Worm (Caenorhabditis elegans) whole organism, L1 larva: Measurements from ENCODE around the gene lido-2.

ENCODE experiments used
- C04F5.9 ChIP-seq: sonication (generic microtip); optimal IDR thresholded peaks from 2 replicates; lab custom pipeline; 2016; ENCODE audit warnings: missing genetic modification characterization, missing compliant biosample characterization
- C16A3.4 ChIP-seq: fragments of 150-350 bp; optimal IDR thresholded peaks from 2 replicates; lab custom pipeline; 2014; ENCODE audit warnings: missing biosample characterization, missing genetic modification characterization
- C34B4.2 ChIP-seq: sonication (generic microtip); optimal IDR thresholded peaks from 2 replicates; lab custom pipeline; 2017; ENCODE audit warnings: mild to moderate bottlenecking, missing genetic modification characterization, missing compliant biosample characterization
- F16B12.6 ChIP-seq: fragments of 150-350 bp; optimal IDR thresholded peaks from 2 replicates; lab custom pipeline; 2014; ENCODE audit warnings: missing biosample characterization, missing genetic modification characterization
- aha-1 ChIP-seq: fragments of 150-350 bp; optimal IDR thresholded peaks from 2 replicates; lab custom pipeline; 2014; ENCODE audit warnings: missing biosample characterization, missing genetic modification characterization
- alr-1 ChIP-seq: fragments of 200-800 bp; sonication (Bioruptor generic); optimal IDR thresholded peaks from 2 replicates; lab custom pipeline; 2018; ENCODE audit warnings: borderline replicate concordance, mild to moderate bottlenecking, missing genetic modification characterization, missing compliant biosample characterization
- ceh-63 ChIP-seq: fragments of 200-800 bp; sonication (Bioruptor generic); optimal IDR thresholded peaks from 2 replicates; lab custom pipeline; 2018; ENCODE audit warnings: mild to moderate bottlenecking, missing genetic modification characterization, missing compliant biosample characterization
- ceh-82 ChIP-seq, 3 experiments: fragments of 150-350 bp in 1 of 3; sonication (generic microtip) in 2 of 3; optimal IDR thresholded peaks; 2 replicates each; lab custom pipeline; 2014 to 2017; ENCODE audit warnings: missing biosample characterization in 3 of 3, missing genetic modification characterization in 3 of 3
- dpl-1 ChIP-seq, 3 experiments: fragments of 150-350 bp in 2 of 3; sonication (generic microtip) in 1 of 3; optimal IDR thresholded peaks; 2 replicates each; lab custom pipeline; 2014 to 2017; ENCODE audit warnings: missing biosample characterization in 3 of 3, missing genetic modification characterization in 3 of 3, missing genetic modification reagents in 3 of 3
- dsc-1 ChIP-seq: sonication (generic microtip); optimal IDR thresholded peaks from 2 replicates; lab custom pipeline; 2016; ENCODE audit warnings: mild to moderate bottlenecking, missing genetic modification characterization, missing compliant biosample characterization
- efl-1 ChIP-seq, 4 experiments: fragments of 150-350 bp; optimal IDR thresholded peaks in 3 of 4; peaks in 1 of 4; 1 replicate in 1 of 4; 2 replicates in 3 of 4; lab custom pipeline; 2014; ENCODE audit warnings: missing biosample characterization in 2 of 4, missing genetic modification characterization in 2 of 4, missing genetic modification reagents in 2 of 4
- egl-13 ChIP-seq: sonication (generic microtip); optimal IDR thresholded peaks from 2 replicates; lab custom pipeline; 2016; ENCODE audit warnings: missing genotype, missing genetic modification reagents, missing genetic modification characterization, missing compliant biosample characterization
- egl-27 ChIP-seq, 2 experiments: fragments of 150-350 bp in 1 of 2; sonication (generic microtip); optimal IDR thresholded peaks; 3 replicates each; lab custom pipeline; 2017 to 2018; ENCODE audit warnings: missing biosample characterization in 2 of 2, missing genetic modification characterization in 2 of 2, missing genetic modification reagents in 2 of 2
- elt-3 ChIP-seq, 6 experiments: fragments of 150-350 bp in 1 of 6; sonication (generic microtip); optimal IDR thresholded peaks; 2 replicates each; lab custom pipeline; 2017 to 2018; ENCODE audit warnings: missing biosample characterization in 6 of 6, missing genetic modification characterization in 6 of 6, inconsistent platforms in 1 of 6
- ets-5 ChIP-seq: fragments of 200-800 bp; sonication (Bioruptor generic); IDR thresholded peaks from 2 replicates; pipeline ENCODE4 v1.3.6; 2022; ENCODE audit warnings: missing genetic modification characterization, missing compliant biosample characterization
- fos-1 ChIP-seq: fragments of 150-350 bp; optimal IDR thresholded peaks from 2 replicates; lab custom pipeline; 2014; ENCODE audit warnings: missing biosample characterization, missing genetic modification characterization
- grh-1 ChIP-seq: fragments of 200-800 bp; sonication (Bioruptor generic); IDR thresholded peaks from 2 replicates; pipeline ENCODE4 v1.3.6; 2022; ENCODE audit warnings: missing genetic modification reagents, missing genetic modification characterization, missing compliant biosample characterization
- hlh-17 ChIP-seq: fragments of 200-800 bp; sonication (Bioruptor generic); optimal IDR thresholded peaks from 2 replicates; lab custom pipeline; 2018; ENCODE audit warnings: missing genetic modification characterization, mild to moderate bottlenecking, missing compliant biosample characterization, moderate library complexity, borderline replicate concordance
- hlh-4 ChIP-seq: sonication (generic microtip); optimal IDR thresholded peaks from 2 replicates; lab custom pipeline; 2016; ENCODE audit warnings: mild to moderate bottlenecking, missing genetic modification characterization, missing compliant biosample characterization
- jun-1 ChIP-seq: fragments of 150-350 bp; optimal IDR thresholded peaks from 2 replicates; lab custom pipeline; 2014; ENCODE audit warnings: missing biosample characterization, missing genetic modification reagents, missing genetic modification characterization
- lin-13 ChIP-seq: fragments of 150-350 bp; optimal IDR thresholded peaks from 2 replicates; lab custom pipeline; 2014; ENCODE audit warnings: missing biosample characterization, missing genetic modification reagents, missing genetic modification characterization
- lin-35 ChIP-seq, 2 experiments: fragments of 150-350 bp; optimal IDR thresholded peaks; 2 replicates each; lab custom pipeline; 2014; ENCODE audit warnings: missing biosample characterization in 2 of 2, missing genetic modification characterization in 2 of 2, missing genetic modification reagents in 2 of 2
- lir-3 ChIP-seq: sonication (generic microtip); optimal IDR thresholded peaks from 2 replicates; lab custom pipeline; 2016; ENCODE audit warnings: mild to moderate bottlenecking, missing genetic modification characterization, moderate library complexity, missing compliant biosample characterization; ENCODE audit not compliant: poor library complexity
- lsy-2 ChIP-seq, 2 experiments: fragments of 150-350 bp; optimal IDR thresholded peaks; 2 replicates each; lab custom pipeline; 2014; ENCODE audit warnings: missing biosample characterization in 2 of 2, missing genetic modification characterization in 2 of 2
- mab-9 ChIP-seq: fragments of 200-800 bp; sonication (Bioruptor generic); IDR thresholded peaks from 2 replicates; pipeline ENCODE4 v1.3.6; 2022; ENCODE audit warnings: missing genetic modification reagents, missing genetic modification characterization, missing compliant biosample characterization
- mdl-1 ChIP-seq, 2 experiments: fragments of 150-350 bp; optimal IDR thresholded peaks; 2 replicates each; lab custom pipeline; 2014 to 2017; ENCODE audit warnings: missing biosample characterization in 2 of 2, missing genetic modification characterization in 2 of 2, inconsistent platforms in 1 of 2
- mef-2 ChIP-seq: fragments of 150-350 bp; optimal IDR thresholded peaks from 2 replicates; lab custom pipeline; 2014; ENCODE audit warnings: missing biosample characterization, missing genetic modification characterization
- nhr-11 ChIP-seq: fragments of 150-350 bp; optimal IDR thresholded peaks from 2 replicates; lab custom pipeline; 2014; ENCODE audit warnings: missing biosample characterization, missing genetic modification characterization
- nhr-12 ChIP-seq: sonication (generic microtip); optimal IDR thresholded peaks from 2 replicates; lab custom pipeline; 2017; ENCODE audit warnings: missing biosample characterization, missing genetic modification characterization
- nhr-19 ChIP-seq: fragments of 200-800 bp; sonication (Bioruptor generic); conservative IDR thresholded peaks from 2 replicates; pipeline ENCODE4 v1.3.6; 2022; ENCODE audit warnings: missing genetic modification characterization, missing compliant biosample characterization
- nhr-237 ChIP-seq: fragments of 150-350 bp; optimal IDR thresholded peaks from 2 replicates; lab custom pipeline; 2014; ENCODE audit warnings: missing biosample characterization, missing genetic modification characterization
- nhr-28 ChIP-seq: fragments of 150-350 bp; optimal IDR thresholded peaks from 2 replicates; lab custom pipeline; 2014; ENCODE audit warnings: missing biosample characterization, missing genetic modification characterization
- nhr-47 ChIP-seq: sonication (generic microtip); optimal IDR thresholded peaks from 2 replicates; lab custom pipeline; 2016; ENCODE audit warnings: mild to moderate bottlenecking, missing genetic modification characterization, moderate library complexity, missing compliant biosample characterization
- nhr-71 ChIP-seq: sonication (generic microtip); optimal IDR thresholded peaks from 2 replicates; lab custom pipeline; 2016; ENCODE audit warnings: mild to moderate bottlenecking, missing genetic modification characterization, moderate library complexity, missing compliant biosample characterization
- nhr-76 ChIP-seq: sonication (generic microtip); optimal IDR thresholded peaks from 2 replicates; lab custom pipeline; 2017; ENCODE audit warnings: missing biosample characterization, missing genetic modification characterization
- nhr-90 ChIP-seq: sonication (generic microtip); optimal IDR thresholded peaks from 2 replicates; lab custom pipeline; 2016; ENCODE audit warnings: mild to moderate bottlenecking, missing genetic modification characterization, missing compliant biosample characterization; ENCODE audit not compliant: poor library complexity
- pag-3 ChIP-seq: sonication (generic microtip); optimal IDR thresholded peaks from 2 replicates; lab custom pipeline; 2017; ENCODE audit warnings: missing genetic modification characterization, mild to moderate bottlenecking, missing compliant biosample characterization, antibody characterized with exemption, borderline replicate concordance; ENCODE audit not compliant: insufficient read depth
- pqm-1 ChIP-seq: sonication (generic microtip); optimal IDR thresholded peaks from 3 replicates; lab custom pipeline; 2017; ENCODE audit warnings: missing biosample characterization, missing genetic modification characterization
- skn-1 ChIP-seq: fragments of 150-350 bp; optimal IDR thresholded peaks from 2 replicates; lab custom pipeline; 2014; ENCODE audit warnings: missing biosample characterization, missing genetic modification characterization
- snu-23 ChIP-seq: sonication (generic microtip); optimal IDR thresholded peaks from 2 replicates; lab custom pipeline; 2016; ENCODE audit warnings: missing genetic modification characterization, missing compliant biosample characterization
- sup-37 ChIP-seq: fragments of 200-800 bp; sonication (Bioruptor generic); optimal IDR thresholded peaks from 2 replicates; lab custom pipeline; 2018; ENCODE audit warnings: mild to moderate bottlenecking, missing genetic modification characterization, missing compliant biosample characterization
- tbx-2 ChIP-seq: sonication (generic microtip); optimal IDR thresholded peaks from 2 replicates; lab custom pipeline; 2016; ENCODE audit warnings: missing genetic modification characterization, missing compliant biosample characterization
- tlp-1 ChIP-seq: fragments of 150-350 bp; optimal IDR thresholded peaks from 2 replicates; lab custom pipeline; 2014; ENCODE audit warnings: missing biosample characterization, missing genetic modification characterization
- unc-130 ChIP-seq: fragments of 150-350 bp; optimal IDR thresholded peaks from 2 replicates; lab custom pipeline; 2017; ENCODE audit warnings: missing biosample characterization, missing genetic modification characterization, inconsistent platforms
- unc-30 ChIP-seq: sonication (generic microtip); optimal IDR thresholded peaks from 2 replicates; lab custom pipeline; 2017; ENCODE audit warnings: missing biosample characterization, missing genetic modification characterization
- unc-98 ChIP-seq: fragments of 200-800 bp; sonication (Bioruptor generic); IDR thresholded peaks from 2 replicates; pipeline ENCODE4 v1.3.6; 2022; ENCODE audit warnings: missing genetic modification characterization, missing compliant biosample characterization
- vab-15 ChIP-seq: sonication (generic microtip); optimal IDR thresholded peaks from 2 replicates; lab custom pipeline; 2017; ENCODE audit warnings: missing genotype, mild to moderate bottlenecking, missing genetic modification characterization, missing compliant biosample characterization
- xbp-1 ChIP-seq: sonication (generic microtip); optimal IDR thresholded peaks from 2 replicates; lab custom pipeline; 2016; ENCODE audit warnings: missing genetic modification characterization, missing compliant biosample characterization
- zip-4 ChIP-seq: fragments of 200-800 bp; sonication (Bioruptor generic); optimal IDR thresholded peaks from 2 replicates; lab custom pipeline; 2018; ENCODE audit warnings: mild to moderate bottlenecking, missing genetic modification characterization, moderate library complexity, missing compliant biosample characterization
- ztf-11 ChIP-seq, 2 experiments: sonication (generic microtip); optimal IDR thresholded peaks; 2 replicates each; lab custom pipeline; 2016 to 2017; ENCODE audit warnings: missing genetic modification characterization in 2 of 2, missing biosample characterization in 1 of 2, missing compliant biosample characterization in 1 of 2
- ztf-4 ChIP-seq: fragments of 150-350 bp; optimal IDR thresholded peaks from 2 replicates; lab custom pipeline; 2014; ENCODE audit warnings: missing biosample characterization, missing genetic modification characterization

The lido-2 gene

ce11 chrX:17063749-17064252 lies 36.8 kb downstream of the lido-2 start (continued):
- TF ChIP-seq mab-9, result no peak
- no peak for TF ChIP-seq jun-1 (tag; lab: Kevin White, UChicago)
- TF ChIP-seq nhr-90 (tag; lab: Kevin White, UChicago), result peak; percentile 80
- TF ChIP-seq ets-5 (GFP tag; lab: Robert Waterston, UW), result no peak
- no peak for TF ChIP-seq pag-3 (tag; lab: Kevin White, UChicago)
- peak in 1 of 2 experiments; percentile 80 for TF ChIP-seq lin-35 (GFP tag; optimal IDR thresholded peaks at IDR 0.05; lab: Kevin White, UChicago)
- TF ChIP-seq aha-1 (tag; lab: Kevin White, UChicago), result no peak
- peak in 1 of 3 experiments; percentile 30 for TF ChIP-seq dpl-1 (GFP tag; optimal IDR thresholded peaks at IDR 0.05; lab: Kevin White, UChicago)
- TF ChIP-seq lir-3 (tag; lab: Kevin White, UChicago), result peak; percentile 38
- no peak for TF ChIP-seq pqm-1 (tag; lab: Kevin White, UChicago)
- no peak for TF ChIP-seq efl-1 (optimal IDR thresholded peaks at IDR 0.05; lab: Kevin White, UChicago)
- peak in 1 of 2 experiments; percentile 92 for TF ChIP-seq efl-1 (GFP tag; optimal IDR thresholded peaks at IDR 0.05 in 1 of 2; lab: Kevin White, UChicago)
- TF ChIP-seq grh-1 (GFP tag; lab: Robert Waterston, UW), result no peak
- TF ChIP-seq nhr-19 (GFP tag; lab: Robert Waterston, UW), result peak; percentile 80
- peak; percentile 39 for TF ChIP-seq lin-13 (GFP tag; lab: Kevin White, UChicago)
- no peak for TF ChIP-seq nhr-76 (tag; lab: Kevin White, UChicago)
- no peak for TF ChIP-seq hlh-4 (tag; lab: Kevin White, UChicago)
- peak; percentile 46 for TF ChIP-seq nhr-47
- no peak for TF ChIP-seq tlp-1
- no peak for TF ChIP-seq C34B4.2
- TF ChIP-seq elt-3 (tag; optimal IDR thresholded peaks at IDR 0.05; lab: Kevin White, UChicago), result peak in 4 of 6 experiments; percentile 40 to 94 (median 65)
- TF ChIP-seq nhr-12 (tag; lab: Kevin White, UChicago), result no peak
- no peak for TF ChIP-seq nhr-11 (tag; lab: Kevin White, UChicago)
- TF ChIP-seq egl-13 (tag; lab: Kevin White, UChicago), result no peak
- peak; percentile 69 for TF ChIP-seq unc-130
- TF ChIP-seq C04F5.9, result no peak
- TF ChIP-seq ztf-11 (tag; optimal IDR thresholded peaks at IDR 0.05; lab: Kevin White, UChicago), result no peak
- TF ChIP-seq nhr-71 (tag; lab: Kevin White, UChicago), result peak; percentile 91
- no peak for TF ChIP-seq dsc-1 (tag; lab: Kevin White, UChicago)
- TF ChIP-seq fos-1 (tag; lab: Kevin White, UChicago), result no peak
- TF ChIP-seq skn-1 (tag; lab: Kevin White, UChicago), result peak; percentile 3
- no peak for TF ChIP-seq hlh-17
- TF ChIP-seq tbx-2 (tag; lab: Kevin White, UChicago), result peak; percentile 67
- TF ChIP-seq sup-37 (GFP tag; lab: Kevin White, UChicago), result no peak
- no peak for TF ChIP-seq zip-4
- no peak for TF ChIP-seq mef-2 (tag; lab: Kevin White, UChicago)
- no peak for TF ChIP-seq unc-98 (GFP tag; lab: Robert Waterston, UW)
- TF ChIP-seq egl-27 (tag; optimal IDR thresholded peaks at IDR 0.05; lab: Kevin White, UChicago), result no peak
- no peak for TF ChIP-seq nhr-237 (tag; lab: Kevin White, UChicago)
- TF ChIP-seq vab-15 (tag; lab: Kevin White, UChicago), result no peak
- no peak for TF ChIP-seq alr-1 (tag; lab: Kevin White, UChicago)
- no peak for TF ChIP-seq ceh-63 (GFP tag; lab: Kevin White, UChicago)
- TF ChIP-seq F16B12.6 (tag; lab: Kevin White, UChicago), result no peak
- TF ChIP-seq lsy-2 (tag; optimal IDR thresholded peaks at IDR 0.05; lab: Kevin White, UChicago), result peak in 1 of 2 experiments; percentile 66
- no peak for TF ChIP-seq unc-30 (tag; lab: Kevin White, UChicago)
- TF ChIP-seq nhr-28 (tag; lab: Kevin White, UChicago), result no peak
- no peak for TF ChIP-seq ceh-82 (tag; optimal IDR thresholded peaks at IDR 0.05; lab: Kevin White, UChicago)
- TF ChIP-seq ztf-4, result no peak
- TF ChIP-seq mdl-1 (tag; optimal IDR thresholded peaks at IDR 0.05; lab: Kevin White, UChicago), result peak in 1 of 2 experiments; percentile 97
- TF ChIP-seq C16A3.4, result peak; percentile 63
- peak; percentile 17 for TF ChIP-seq xbp-1 (tag; lab: Kevin White, UChicago)
- TF ChIP-seq snu-23, result peak; percentile 81
